Worm (Caenorhabditis elegans) whole organism, L1 larva: ENCODE data around the gene srw-56.

Source experiments
- elt-2 ChIP-seq: sonication (generic microtip); optimal IDR thresholded peaks from 2 replicates; lab custom pipeline; 2016; ENCODE audit warnings: missing genetic modification characterization, mild to moderate bottlenecking, inconsistent platforms, missing compliant biosample characterization, missing genetic modification reagents

The srw-56 gene

DNA sequence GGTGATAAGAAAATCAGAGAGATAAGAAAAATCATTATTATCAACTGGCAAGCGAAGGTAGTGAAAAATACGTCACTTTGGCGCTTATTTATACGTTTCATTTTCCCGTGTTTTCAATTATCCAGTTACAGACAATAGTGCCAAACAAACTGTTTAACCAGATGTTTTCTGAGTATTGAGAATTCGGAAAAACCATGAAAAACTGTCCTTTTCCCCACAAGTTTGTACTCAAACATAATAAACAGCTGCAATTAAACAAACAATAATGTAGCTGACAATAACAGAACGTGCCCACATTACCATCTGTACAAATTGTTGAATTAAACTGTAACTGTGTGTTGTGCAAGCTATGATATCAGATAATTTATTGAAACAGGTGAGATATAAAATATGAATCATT is 47.1 kb downstream of the srw-56 start, which contains the start of the genes F35E8.1 and F35E8.2:
TSS of gene F35E8.1 (minus strand) at position 101 of the 400 bp plus-strand sequence.
TSS of gene F35E8.2 (plus strand) at position 132 of the 400 bp plus-strand sequence.
- TF ChIP-seq elt-2 = peak; percentile 4
- TF ChIP-seq, all 84 proteins: peak for 1; not testable (repeated sequence) for 83
